Worm (Caenorhabditis elegans) whole organism, L4 larva: Measurements from ENCODE around the gene C45G9.8.

Experiments used
- F10B5.3 ChIP-seq: sonication (generic microtip); optimal IDR thresholded peaks from 2 replicates; lab custom pipeline; 2016; ENCODE audit warnings: mild to moderate bottlenecking, missing genetic modification characterization, missing compliant biosample characterization
- R02D3.7 ChIP-seq: fragments of 150-350 bp; sonication (generic microtip); optimal IDR thresholded peaks from 3 replicates; lab custom pipeline; 2014; ENCODE audit warnings: missing biosample characterization, missing genetic modification characterization
- T20F7.1 ChIP-seq: fragments of 200-800 bp; sonication (Bioruptor generic); optimal IDR thresholded peaks from 2 replicates; lab custom pipeline; 2018; ENCODE audit warnings: mild to moderate bottlenecking, missing genetic modification characterization, missing compliant biosample characterization
- Y48G9A.11 ChIP-seq: fragments of 200-800 bp; sonication (Bioruptor generic); IDR thresholded peaks from 2 replicates; pipeline ENCODE4 v1.3.6; 2022; ENCODE audit warnings: missing genetic modification reagents, missing genetic modification characterization, missing compliant biosample characterization
- ZK546.5 ChIP-seq, 2 experiments: sonication (generic microtip); optimal IDR thresholded peaks; 2 replicates each; lab custom pipeline; 2017; ENCODE audit warnings: missing biosample characterization in 2 of 2, missing genetic modification characterization in 2 of 2
- aha-1 ChIP-seq: fragments of 150-350 bp; peaks from one replicate; lab custom pipeline; 2014; ENCODE audit warnings: missing biosample characterization, missing genetic modification characterization
- arid-1 ChIP-seq: fragments of 200-800 bp; sonication (Bioruptor generic); conservative IDR thresholded peaks from 2 replicates; pipeline ENCODE4 v1.3.6; 2022; ENCODE audit warnings: missing genetic modification reagents, missing genetic modification characterization, missing compliant biosample characterization
- attf-4 ChIP-seq: sonication (generic microtip); optimal IDR thresholded peaks from 3 replicates; lab custom pipeline; 2017; ENCODE audit warnings: missing biosample characterization, missing genetic modification characterization
- ceh-20 ChIP-seq: fragments of 200-800 bp; sonication (Bioruptor generic); IDR thresholded peaks from 2 replicates; pipeline ENCODE4 v1.3.6; 2022; ENCODE audit warnings: missing genetic modification reagents, missing genetic modification characterization, missing compliant biosample characterization
- ceh-28 ChIP-seq: fragments of 150-350 bp; optimal IDR thresholded peaks from 2 replicates; lab custom pipeline; 2014; ENCODE audit warnings: missing biosample characterization, missing genetic modification reagents, missing genetic modification characterization
- ceh-32 ChIP-seq: sonication (generic microtip); optimal IDR thresholded peaks from 2 replicates; lab custom pipeline; 2016; ENCODE audit warnings: mild to moderate bottlenecking, missing genetic modification characterization, missing compliant biosample characterization; ENCODE audit not compliant: poor library complexity
- ceh-44 ChIP-seq: fragments of 200-800 bp; sonication (Bioruptor generic); IDR thresholded peaks from 2 replicates; pipeline ENCODE4 v1.3.6; 2022; ENCODE audit warnings: missing genetic modification reagents, missing genetic modification characterization, missing compliant biosample characterization
- ceh-62 ChIP-seq: sonication (generic microtip); optimal IDR thresholded peaks from 2 replicates; lab custom pipeline; 2017; ENCODE audit warnings: missing biosample characterization, missing genetic modification characterization
- cey-2 ChIP-seq: sonication (generic microtip); optimal IDR thresholded peaks from 3 replicates; lab custom pipeline; 2017; ENCODE audit warnings: missing genetic modification characterization, mild to moderate bottlenecking, missing compliant biosample characterization, antibody characterized with exemption, borderline replicate concordance; ENCODE audit not compliant: insufficient read depth
- daf-16 ChIP-seq, 3 experiments: sonication (generic microtip); optimal IDR thresholded peaks; 2 replicates each; lab custom pipeline; 2016 to 2017; ENCODE audit warnings: missing genetic modification characterization in 3 of 3, missing genetic modification reagents in 3 of 3, mild to moderate bottlenecking in 2 of 3, missing compliant biosample characterization in 2 of 3, missing biosample characterization in 1 of 3, moderate library complexity in 1 of 3
- daf-19 ChIP-seq: fragments of 200-800 bp; sonication (Bioruptor generic); conservative IDR thresholded peaks from 2 replicates; pipeline ENCODE4 v1.3.6; 2022; ENCODE audit warnings: missing genetic modification characterization, missing compliant biosample characterization
- dve-1 ChIP-seq: sonication (generic microtip); optimal IDR thresholded peaks from 2 replicates; lab custom pipeline; 2017; ENCODE audit warnings: antibody characterized with exemption, mild to moderate bottlenecking, missing genetic modification characterization, missing compliant biosample characterization; ENCODE audit not compliant: insufficient read depth
- hif-1 ChIP-seq, 2 experiments: sonication (generic microtip); optimal IDR thresholded peaks; 2 replicates each; lab custom pipeline; 2016 to 2017; ENCODE audit warnings: missing compliant biosample characterization in 2 of 2, missing genetic modification characterization in 2 of 2, missing genetic modification reagents in 2 of 2, missing genotype in 2 of 2, mild to moderate bottlenecking in 1 of 2
- hlh-30 ChIP-seq: sonication (generic microtip); optimal IDR thresholded peaks from 2 replicates; lab custom pipeline; 2017; ENCODE audit warnings: antibody characterized with exemption, mild to moderate bottlenecking, missing genetic modification characterization, missing compliant biosample characterization; ENCODE audit not compliant: insufficient read depth
- hmg-1.1 ChIP-seq: fragments of 200-800 bp; sonication (Bioruptor generic); IDR thresholded peaks from 2 replicates; pipeline ENCODE4 v1.3.6; 2022; ENCODE audit warnings: missing genetic modification reagents, missing genetic modification characterization, missing compliant biosample characterization
- jun-1 ChIP-seq: fragments of 150-350 bp; optimal IDR thresholded peaks from 2 replicates; lab custom pipeline; 2014; ENCODE audit warnings: missing biosample characterization, missing genetic modification reagents, missing genetic modification characterization
- lim-7 ChIP-seq: fragments of 200-800 bp; sonication (Bioruptor generic); IDR thresholded peaks from 2 replicates; pipeline ENCODE4 v1.3.6; 2022; ENCODE audit warnings: missing genetic modification characterization, missing compliant biosample characterization
- lin-29 ChIP-seq: fragments of 200-800 bp; sonication (Bioruptor generic); IDR thresholded peaks from 2 replicates; pipeline ENCODE4 v1.3.6; 2022; ENCODE audit warnings: missing genetic modification reagents, missing genetic modification characterization, missing compliant biosample characterization
- mep-1 ChIP-seq: fragments of 150-350 bp; sonication (generic microtip); optimal IDR thresholded peaks from 3 replicates; lab custom pipeline; 2014; ENCODE audit warnings: missing biosample characterization, missing genetic modification characterization
- nhr-10 ChIP-seq: fragments of 150-350 bp; optimal IDR thresholded peaks from 2 replicates; lab custom pipeline; 2014; ENCODE audit warnings: missing biosample characterization, missing genetic modification characterization
- nhr-237 ChIP-seq: sonication (generic microtip); optimal IDR thresholded peaks from 2 replicates; lab custom pipeline; 2017; ENCODE audit warnings: missing biosample characterization, missing genetic modification characterization
- nhr-41 ChIP-seq: fragments of 200-800 bp; sonication (Bioruptor generic); IDR thresholded peaks from 2 replicates; pipeline ENCODE4 v1.3.6; 2022; ENCODE audit warnings: missing genetic modification reagents, missing genetic modification characterization, missing compliant biosample characterization
- nhr-42 ChIP-seq: fragments of 200-800 bp; sonication (Bioruptor generic); IDR thresholded peaks from 2 replicates; pipeline ENCODE4 v1.3.6; 2022; ENCODE audit warnings: missing genetic modification characterization, missing compliant biosample characterization
- nhr-48 ChIP-seq: sonication (generic microtip); optimal IDR thresholded peaks from 2 replicates; lab custom pipeline; 2016; ENCODE audit warnings: mild to moderate bottlenecking, missing genetic modification characterization, missing compliant biosample characterization
- nhr-6 ChIP-seq: fragments of 150-350 bp; optimal IDR thresholded peaks from 2 replicates; lab custom pipeline; 2014; ENCODE audit warnings: missing biosample characterization, missing genetic modification characterization
- nhr-76 ChIP-seq: fragments of 150-350 bp; optimal IDR thresholded peaks from 2 replicates; lab custom pipeline; 2014; ENCODE audit warnings: missing biosample characterization, missing genetic modification characterization
- pha-4 ChIP-seq, 2 experiments: fragments of 150-350 bp in 1 of 2; fragments of 200-800 bp in 1 of 2; sonication (Bioruptor generic) in 1 of 2; IDR thresholded peaks in 1 of 2; optimal IDR thresholded peaks in 1 of 2; 2 replicates each; pipeline versions ENCODE4 v1.3.6 to Lab custom; 2014 to 2022; ENCODE audit warnings: missing genetic modification characterization in 2 of 2, missing genetic modification reagents in 2 of 2, missing biosample characterization in 1 of 2, missing compliant biosample characterization in 1 of 2
- php-3 ChIP-seq: fragments of 200-800 bp; sonication (Bioruptor generic); IDR thresholded peaks from 2 replicates; pipeline ENCODE4 v1.3.6; 2022; ENCODE audit warnings: missing genetic modification reagents, missing genetic modification characterization, missing compliant biosample characterization
- rbr-2 ChIP-seq: sonication (generic microtip); optimal IDR thresholded peaks from 2 replicates; lab custom pipeline; 2016; ENCODE audit warnings: missing genotype, missing genetic modification characterization, missing compliant biosample characterization
- saeg-2 ChIP-seq: fragments of 200-800 bp; sonication (Bioruptor generic); IDR thresholded peaks from 2 replicates; pipeline ENCODE4 v1.3.6; 2022; ENCODE audit warnings: missing genetic modification reagents, missing genetic modification characterization, missing compliant biosample characterization
- set-16 ChIP-seq: fragments of 200-800 bp; sonication (Bioruptor generic); IDR thresholded peaks from 2 replicates; pipeline ENCODE4 v1.3.6; 2022; ENCODE audit warnings: missing genetic modification reagents, missing genetic modification characterization, missing compliant biosample characterization
- skn-1 ChIP-seq: fragments of 150-350 bp; optimal IDR thresholded peaks from 2 replicates; lab custom pipeline; 2014; ENCODE audit warnings: missing biosample characterization, missing genetic modification characterization
- snpc-1.2 ChIP-seq: fragments of 200-800 bp; sonication (Bioruptor generic); IDR thresholded peaks from 2 replicates; pipeline ENCODE4 v1.3.6; 2022; ENCODE audit warnings: missing genetic modification reagents, missing genetic modification characterization, missing compliant biosample characterization
- spr-1 ChIP-seq: sonication (generic microtip); optimal IDR thresholded peaks from 2 replicates; lab custom pipeline; 2016; ENCODE audit warnings: mild to moderate bottlenecking, missing genetic modification characterization, missing compliant biosample characterization
- unc-62 ChIP-seq, 3 experiments: fragments of 150-350 bp in 1 of 3; sonication (generic microtip); optimal IDR thresholded peaks in 2 of 3; peaks in 1 of 3; 1 replicate in 1 of 3; 2 replicates in 2 of 3; lab custom pipeline; 2014 to 2017; ENCODE audit warnings: missing biosample characterization in 3 of 3, missing genetic modification characterization in 3 of 3, missing genetic modification reagents in 3 of 3, missing genotype in 1 of 3
- zag-1 ChIP-seq: fragments of 150-350 bp; optimal IDR thresholded peaks from 2 replicates; lab custom pipeline; 2014; ENCODE audit warnings: missing biosample characterization, missing genetic modification characterization
- zfp-3 ChIP-seq: fragments of 200-800 bp; sonication (Bioruptor generic); conservative IDR thresholded peaks from 2 replicates; pipeline ENCODE4 v1.3.6; 2022; ENCODE audit warnings: missing genetic modification reagents, missing genetic modification characterization, missing compliant biosample characterization
- ztf-7 ChIP-seq: fragments of 150-350 bp; optimal IDR thresholded peaks from 2 replicates; lab custom pipeline; 2014; ENCODE audit warnings: missing biosample characterization, missing genetic modification characterization

Gene C45G9.8

ce11 chrIII:5083304-5083703, 29.9 kb upstream of the C45G9.8 start (continued):
- TF ChIP-seq jun-1 (tag; lab: Kevin White, UChicago) = no peak
- no peak for TF ChIP-seq R02D3.7
- TF ChIP-seq rbr-2 (tag; lab: Kevin White, UChicago) = no peak
- TF ChIP-seq pha-4 (GFP tag; IDR thresholded peaks at IDR 0.05; lab: Robert Waterston, UW) = 0 out of 2 replicates have a peak, but pooled peaks have one; percentile 30
- TF ChIP-seq pha-4 (tag; optimal IDR thresholded peaks at IDR 0.05; lab: Kevin White, UChicago) = no peak
- TF ChIP-seq lin-29 (GFP tag; lab: Robert Waterston, UW) = no peak
- TF ChIP-seq F10B5.3 (tag; lab: Kevin White, UChicago) = no peak
- no peak for TF ChIP-seq daf-16 (GFP tag; optimal IDR thresholded peaks at IDR 0.05; lab: Kevin White, UChicago)
- peak; percentile 21 for TF ChIP-seq daf-16 (tag; optimal IDR thresholded peaks at IDR 0.05; lab: Kevin White, UChicago)
- 0 out of 2 replicates have a peak, but pooled peaks have one; percentile 36 for TF ChIP-seq zfp-3 (GFP tag; lab: Robert Waterston, UW)
- no peak for TF ChIP-seq nhr-6 (tag; lab: Kevin White, UChicago)
- TF ChIP-seq mep-1 (tag; lab: Kevin White, UChicago) = peak; percentile 0
- TF ChIP-seq nhr-42 (GFP tag; lab: Robert Waterston, UW) = no peak
- TF ChIP-seq ceh-62 = no peak
- peak; percentile 59 for TF ChIP-seq aha-1
- TF ChIP-seq unc-62 (GFP tag; optimal IDR thresholded peaks at IDR 0.05 in 1 of 2; lab: Kevin White, UChicago) = no peak
- no peak for TF ChIP-seq unc-62 (tag; optimal IDR thresholded peaks at IDR 0.05; lab: Kevin White, UChicago)
- TF ChIP-seq php-3 (GFP tag; lab: Robert Waterston, UW) = no peak
- peak; percentile 0 for TF ChIP-seq spr-1 (tag; lab: Kevin White, UChicago)
- TF ChIP-seq T20F7.1 (GFP tag; lab: Kevin White, UChicago) = peak; percentile 36
- TF ChIP-seq ceh-32 = no peak
- TF ChIP-seq, all 104 proteins: peak for 15

- no peak for TF ChIP-seq saeg-2 (GFP tag; lab: Robert Waterston, UW)
- TF ChIP-seq aha-1 = no peak
- TF ChIP-seq skn-1 = no peak
- no peak for TF ChIP-seq hmg-1.1 (GFP tag; lab: Robert Waterston, UW)
These were observed 28.1 kb upstream of the C45G9.8 start, which contains the start of gene cox-6A for ce11 chrIII:5081573-5081823. TSS of gene cox-6A (plus strand) at chrIII:5081724.

ce11 chrIII:5080700-5081572, 27.5 kb upstream of the C45G9.8 start:
- TF ChIP-seq ceh-32 = peak; percentile 60
- TF ChIP-seq nhr-41 (GFP tag; lab: Robert Waterston, UW) = peak; percentile 61
- no peak for TF ChIP-seq zag-1
- peak; percentile 81 for TF ChIP-seq ceh-44 (GFP tag; lab: Robert Waterston, UW)
- TF ChIP-seq hlh-30 = peak; percentile 18
- TF ChIP-seq zfp-3 (GFP tag; lab: Robert Waterston, UW) = peak; percentile 86
- TF ChIP-seq nhr-10 (tag; lab: Kevin White, UChicago) = no peak
- peak; percentile 79 for TF ChIP-seq T20F7.1 (GFP tag; lab: Kevin White, UChicago)
- TF ChIP-seq F10B5.3 (tag; lab: Kevin White, UChicago) = peak; percentile 83
- TF ChIP-seq set-16 = peak; percentile 42; the same call in 1 of the 2 replicates
- peak; percentile 86 for TF ChIP-seq nhr-48 (tag; lab: Kevin White, UChicago)
- no peak for TF ChIP-seq nhr-237 (tag; lab: Kevin White, UChicago)
- TF ChIP-seq arid-1 = peak; percentile 95
- peak; percentile 74; the same call in 1 of the 2 replicates for TF ChIP-seq php-3 (GFP tag; lab: Robert Waterston, UW)
- peak; percentile 92 for TF ChIP-seq pha-4 (GFP tag; IDR thresholded peaks at IDR 0.05; lab: Robert Waterston, UW)
- no peak for TF ChIP-seq pha-4 (tag; optimal IDR thresholded peaks at IDR 0.05; lab: Kevin White, UChicago)
- peak; percentile 85 for TF ChIP-seq ztf-7 (tag; lab: Kevin White, UChicago)
- TF ChIP-seq ZK546.5 (tag; optimal IDR thresholded peaks at IDR 0.05; lab: Kevin White, UChicago) = no peak
- peak; percentile 87 for TF ChIP-seq daf-19 (GFP tag; lab: Robert Waterston, UW)
- TF ChIP-seq Y48G9A.11 (GFP tag; lab: Robert Waterston, UW) = peak; percentile 87
- peak; percentile 86 for TF ChIP-seq snpc-1.2
- peak; percentile 5 to 96 for TF ChIP-seq hif-1 (tag; optimal IDR thresholded peaks at IDR 0.05; lab: Kevin White, UChicago)
- peak; percentile 84 for TF ChIP-seq dve-1 (tag; lab: Kevin White, UChicago)
- TF ChIP-seq lim-7 (GFP tag; lab: Robert Waterston, UW) = peak; percentile 83
- no peak for TF ChIP-seq nhr-76 (tag; lab: Kevin White, UChicago)
- no peak for TF ChIP-seq cey-2 (tag; lab: Kevin White, UChicago)
- TF ChIP-seq attf-4 (tag; lab: Kevin White, UChicago) = no peak
- no peak for TF ChIP-seq ceh-28
- TF ChIP-seq ceh-20 (GFP tag; lab: Robert Waterston, UW) = peak; percentile 79
